Worm (Caenorhabditis elegans) whole organism, L1 larva: ENCODE results near the gene ZK822.1.

Experiments used
- aha-1 ChIP-seq: fragments of 150-350 bp; optimal IDR thresholded peaks from 2 replicates; lab custom pipeline; 2014; ENCODE audit warnings: missing biosample characterization, missing genetic modification characterization
- ama-1 ChIP-seq: fragments of 150-350 bp; optimal IDR thresholded peaks from 2 replicates; lab custom pipeline; 2014
- ceh-82 ChIP-seq, 3 experiments: fragments of 150-350 bp in 1 of 3; sonication (generic microtip) in 2 of 3; optimal IDR thresholded peaks; 2 replicates each; lab custom pipeline; 2014 to 2017; ENCODE audit warnings: missing biosample characterization in 3 of 3, missing genetic modification characterization in 3 of 3
- elt-2 ChIP-seq: sonication (generic microtip); optimal IDR thresholded peaks from 2 replicates; lab custom pipeline; 2016; ENCODE audit warnings: missing genetic modification characterization, mild to moderate bottlenecking, inconsistent platforms, missing compliant biosample characterization, missing genetic modification reagents
- lin-15B ChIP-seq: fragments of 150-350 bp; sonication (generic microtip); optimal IDR thresholded peaks from 3 replicates; lab custom pipeline; 2014; ENCODE audit warnings: missing biosample characterization, missing genetic modification characterization
- lin-39 ChIP-seq: fragments of 150-350 bp; optimal IDR thresholded peaks from 2 replicates; lab custom pipeline; 2014; ENCODE audit warnings: missing biosample characterization, missing genetic modification reagents, missing genetic modification characterization
- nhr-28 ChIP-seq: fragments of 150-350 bp; optimal IDR thresholded peaks from 2 replicates; lab custom pipeline; 2014; ENCODE audit warnings: missing biosample characterization, missing genetic modification characterization
- nhr-77 ChIP-seq: fragments of 150-350 bp; optimal IDR thresholded peaks from 2 replicates; lab custom pipeline; 2014; ENCODE audit warnings: missing biosample characterization, missing genetic modification characterization
- sptf-1 ChIP-seq: fragments of 150-350 bp; optimal IDR thresholded peaks from 2 replicates; lab custom pipeline; 2014; ENCODE audit warnings: missing biosample characterization, missing genetic modification characterization
- ztf-11 ChIP-seq, 2 experiments: sonication (generic microtip); optimal IDR thresholded peaks; 2 replicates each; lab custom pipeline; 2016 to 2017; ENCODE audit warnings: missing genetic modification characterization in 2 of 2, missing biosample characterization in 1 of 2, missing compliant biosample characterization in 1 of 2

DNA sequence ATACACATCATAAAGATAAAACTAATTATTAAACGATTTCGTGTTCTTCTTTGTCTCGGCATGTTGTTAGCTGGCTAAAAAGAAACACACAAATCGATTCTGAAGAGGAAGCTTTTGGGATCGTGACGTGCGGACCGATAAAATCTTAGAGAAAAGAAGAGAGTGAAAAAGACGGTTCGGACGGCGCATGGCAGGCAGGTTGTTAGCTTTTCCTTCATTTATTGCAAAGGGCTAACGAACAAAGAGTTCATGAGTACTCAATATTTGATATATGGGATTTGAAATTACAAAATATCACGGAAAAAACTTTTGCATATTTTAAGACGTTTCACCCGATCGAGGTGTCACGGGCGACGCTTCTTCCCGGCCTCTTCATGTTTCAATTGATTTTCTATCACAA is 23.7 kb upstream of the ZK822.1 start, which contains the start of gene ZK829.3:
- TF ChIP-seq lin-39 (no peak), sptf-1 (tag; lab: Kevin White, UChicago) (no peak), ceh-82 (tag; optimal IDR thresholded peaks at IDR 0.05; lab: Kevin White, UChicago) (no peak), lin-15B (tag; lab: Kevin White, UChicago) (no peak), nhr-28 (tag; lab: Kevin White, UChicago) (no peak), aha-1 (tag; lab: Kevin White, UChicago) (no peak), elt-2 (no peak), ztf-11 (tag; optimal IDR thresholded peaks at IDR 0.05; lab: Kevin White, UChicago) (no peak), ama-1 (lab: Kevin White, UChicago) (no peak), nhr-77 (no peak)
